Fruit fly (Drosophila melanogaster) S2 (cell line): ENCODE results near the gene Cyp313a5.

Source experiments
- CG8478 ChIP-seq: fragments of >200 bp; optimal IDR thresholded peaks from 2 replicates; lab custom pipeline; 2018
- CTCF ChIP-seq, 2 experiments: fragments of >200 bp; optimal IDR thresholded peaks; 2 replicates each; lab custom pipeline; 2018

DNA sequence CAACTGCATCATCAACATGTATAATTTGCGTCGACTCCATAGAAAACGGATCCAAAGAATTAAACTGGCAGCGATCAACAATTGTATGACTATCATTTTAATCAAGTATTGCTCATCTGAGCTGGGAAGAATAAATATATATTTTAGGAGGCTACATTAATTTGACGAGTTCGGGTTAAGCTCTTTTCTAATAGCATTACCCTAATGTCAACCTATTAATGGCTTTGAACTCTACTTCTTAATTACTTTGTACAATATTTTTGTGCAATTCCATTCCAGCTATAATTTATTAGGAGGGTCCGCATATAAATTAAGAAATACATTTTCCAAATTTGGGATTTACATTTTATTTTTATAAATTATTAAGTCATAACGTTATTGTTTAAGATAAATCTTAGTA lies 2.3 kb upstream of the Cyp313a5 start, which contains the start of gene Cyp313a2:
- no peak for TF ChIP-seq CTCF (optimal IDR thresholded peaks at IDR 0.05; lab: Kevin White, UChicago)
- TF ChIP-seq CG8478 = no peak
